Worm (Caenorhabditis elegans): ENCODE results near the gene ZK863.1.
"Not testable (repeated sequence)": the region's sequence is repeated elsewhere in the genome, so short reads cannot be mapped to it uniquely, and the experiment has no call there.

DNA sequence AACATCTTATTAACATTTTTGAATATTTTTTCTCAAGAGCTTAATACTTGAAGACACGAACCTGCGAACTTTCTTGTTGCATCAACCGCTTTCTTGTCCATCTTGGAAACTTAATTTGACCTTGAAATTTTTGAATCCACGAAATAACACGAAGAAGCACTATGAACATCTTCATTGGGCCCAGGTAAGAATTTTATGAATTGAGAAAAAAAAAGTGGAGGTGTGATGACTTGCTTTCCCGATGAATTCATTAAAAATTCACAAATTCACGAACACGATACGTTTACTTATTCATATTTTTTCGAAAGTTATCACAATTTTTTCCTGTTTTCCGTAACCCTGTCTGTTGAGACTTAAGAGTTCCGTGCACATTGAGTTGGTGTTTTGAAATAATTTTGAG lies 39.3 kb downstream of the ZK863.1 start, which contains the start of gene C27A7.6:
- TF ChIP-seq nhr-12, snpc-4, hlh-1 (tag; optimal IDR thresholded peaks at IDR 0.05): not testable (repeated sequence)
